Worm (Caenorhabditis elegans) whole organism, L1 larva: ENCODE results near the gene K02E7.11.
A peak's percentile ranks its signal among the peaks of the same experiment; 100 is the strongest.
"Not testable (repeated sequence)": the region's sequence is repeated elsewhere in the genome, so short reads cannot be mapped to it uniquely, and the experiment has no call there.

Source experiments
- C16A3.4 ChIP-seq: fragments of 150-350 bp; optimal IDR thresholded peaks from 2 replicates; lab custom pipeline; 2014; ENCODE audit warnings: missing biosample characterization, missing genetic modification characterization
- Y116A8C.19 ChIP-seq: sonication (generic microtip); optimal IDR thresholded peaks from 2 replicates; lab custom pipeline; 2016; ENCODE audit warnings: missing compliant biosample characterization, missing genetic modification characterization, borderline replicate concordance
- aha-1 ChIP-seq: fragments of 150-350 bp; optimal IDR thresholded peaks from 2 replicates; lab custom pipeline; 2014; ENCODE audit warnings: missing biosample characterization, missing genetic modification characterization
- blmp-1 ChIP-seq: fragments of 150-350 bp; optimal IDR thresholded peaks from 2 replicates; lab custom pipeline; 2014; ENCODE audit warnings: missing biosample characterization, missing genetic modification characterization
- ceh-63 ChIP-seq: fragments of 200-800 bp; sonication (Bioruptor generic); optimal IDR thresholded peaks from 2 replicates; lab custom pipeline; 2018; ENCODE audit warnings: mild to moderate bottlenecking, missing genetic modification characterization, missing compliant biosample characterization
- ceh-88 ChIP-seq: fragments of 200-800 bp; sonication (Bioruptor generic); IDR thresholded peaks from 2 replicates; pipeline ENCODE4 v1.3.6; 2022; ENCODE audit warnings: missing genetic modification characterization, missing compliant biosample characterization
- efl-1 ChIP-seq, 4 experiments: fragments of 150-350 bp; optimal IDR thresholded peaks in 3 of 4; peaks in 1 of 4; 1 replicate in 1 of 4; 2 replicates in 3 of 4; lab custom pipeline; 2014; ENCODE audit warnings: missing biosample characterization in 2 of 4, missing genetic modification characterization in 2 of 4, missing genetic modification reagents in 2 of 4
- efl-3 ChIP-seq: fragments of 200-800 bp; sonication (Bioruptor generic); optimal IDR thresholded peaks from 2 replicates; lab custom pipeline; 2018; ENCODE audit warnings: mild to moderate bottlenecking, missing genetic modification characterization, missing compliant biosample characterization
- egl-27 ChIP-seq, 2 experiments: fragments of 150-350 bp in 1 of 2; sonication (generic microtip); optimal IDR thresholded peaks; 3 replicates each; lab custom pipeline; 2017 to 2018; ENCODE audit warnings: missing biosample characterization in 2 of 2, missing genetic modification characterization in 2 of 2, missing genetic modification reagents in 2 of 2
- elt-2 ChIP-seq: sonication (generic microtip); optimal IDR thresholded peaks from 2 replicates; lab custom pipeline; 2016; ENCODE audit warnings: missing genetic modification characterization, mild to moderate bottlenecking, inconsistent platforms, missing compliant biosample characterization, missing genetic modification reagents
- elt-3 ChIP-seq, 6 experiments: fragments of 150-350 bp in 1 of 6; sonication (generic microtip); optimal IDR thresholded peaks; 2 replicates each; lab custom pipeline; 2017 to 2018; ENCODE audit warnings: missing biosample characterization in 6 of 6, missing genetic modification characterization in 6 of 6, inconsistent platforms in 1 of 6
- ets-5 ChIP-seq: fragments of 200-800 bp; sonication (Bioruptor generic); IDR thresholded peaks from 2 replicates; pipeline ENCODE4 v1.3.6; 2022; ENCODE audit warnings: missing genetic modification characterization, missing compliant biosample characterization
- isw-1 ChIP-seq: fragments of 200-800 bp; sonication (Bioruptor generic); IDR thresholded peaks from 2 replicates; pipeline ENCODE4 v1.3.6; 2022; ENCODE audit warnings: missing genetic modification characterization, missing compliant biosample characterization
- lin-14 ChIP-seq: fragments of 200-800 bp; sonication (Bioruptor generic); optimal IDR thresholded peaks from 2 replicates; lab custom pipeline; 2018; ENCODE audit warnings: mild to moderate bottlenecking, missing genetic modification characterization, moderate library complexity, missing compliant biosample characterization
- lin-35 ChIP-seq, 2 experiments: fragments of 150-350 bp; optimal IDR thresholded peaks; 2 replicates each; lab custom pipeline; 2014; ENCODE audit warnings: missing biosample characterization in 2 of 2, missing genetic modification characterization in 2 of 2, missing genetic modification reagents in 2 of 2
- mab-9 ChIP-seq: fragments of 200-800 bp; sonication (Bioruptor generic); IDR thresholded peaks from 2 replicates; pipeline ENCODE4 v1.3.6; 2022; ENCODE audit warnings: missing genetic modification reagents, missing genetic modification characterization, missing compliant biosample characterization
- mdl-1 ChIP-seq, 2 experiments: fragments of 150-350 bp; optimal IDR thresholded peaks; 2 replicates each; lab custom pipeline; 2014 to 2017; ENCODE audit warnings: missing biosample characterization in 2 of 2, missing genetic modification characterization in 2 of 2, inconsistent platforms in 1 of 2
- nhr-11 ChIP-seq: fragments of 150-350 bp; optimal IDR thresholded peaks from 2 replicates; lab custom pipeline; 2014; ENCODE audit warnings: missing biosample characterization, missing genetic modification characterization
- nhr-20 ChIP-seq: sonication (generic microtip); optimal IDR thresholded peaks from 2 replicates; lab custom pipeline; 2016; ENCODE audit warnings: mild to moderate bottlenecking, missing genetic modification characterization, missing compliant biosample characterization
- nhr-47 ChIP-seq: sonication (generic microtip); optimal IDR thresholded peaks from 2 replicates; lab custom pipeline; 2016; ENCODE audit warnings: mild to moderate bottlenecking, missing genetic modification characterization, moderate library complexity, missing compliant biosample characterization
- nhr-71 ChIP-seq: sonication (generic microtip); optimal IDR thresholded peaks from 2 replicates; lab custom pipeline; 2016; ENCODE audit warnings: mild to moderate bottlenecking, missing genetic modification characterization, moderate library complexity, missing compliant biosample characterization
- nhr-76 ChIP-seq: sonication (generic microtip); optimal IDR thresholded peaks from 2 replicates; lab custom pipeline; 2017; ENCODE audit warnings: missing biosample characterization, missing genetic modification characterization
- nhr-90 ChIP-seq: sonication (generic microtip); optimal IDR thresholded peaks from 2 replicates; lab custom pipeline; 2016; ENCODE audit warnings: mild to moderate bottlenecking, missing genetic modification characterization, missing compliant biosample characterization; ENCODE audit not compliant: poor library complexity
- pax-3 ChIP-seq: fragments of 200-800 bp; sonication (Bioruptor generic); optimal IDR thresholded peaks from 2 replicates; lab custom pipeline; 2018; ENCODE audit warnings: mild to moderate bottlenecking, missing genetic modification characterization, moderate library complexity, missing compliant biosample characterization
- pqm-1 ChIP-seq: sonication (generic microtip); optimal IDR thresholded peaks from 3 replicates; lab custom pipeline; 2017; ENCODE audit warnings: missing biosample characterization, missing genetic modification characterization
- snpc-4 ChIP-seq: fragments of 150-350 bp; optimal IDR thresholded peaks from 2 replicates; lab custom pipeline; 2014; ENCODE audit warnings: missing biosample characterization, missing genetic modification characterization
- unc-130 ChIP-seq: fragments of 150-350 bp; optimal IDR thresholded peaks from 2 replicates; lab custom pipeline; 2017; ENCODE audit warnings: missing biosample characterization, missing genetic modification characterization, inconsistent platforms
- unc-30 ChIP-seq: sonication (generic microtip); optimal IDR thresholded peaks from 2 replicates; lab custom pipeline; 2017; ENCODE audit warnings: missing biosample characterization, missing genetic modification characterization
- unc-62 ChIP-seq: fragments of 150-350 bp; optimal IDR thresholded peaks from 2 replicates; lab custom pipeline; 2014; ENCODE audit warnings: missing biosample characterization, missing genetic modification reagents, missing genetic modification characterization
- vab-15 ChIP-seq: sonication (generic microtip); optimal IDR thresholded peaks from 2 replicates; lab custom pipeline; 2017; ENCODE audit warnings: missing genotype, mild to moderate bottlenecking, missing genetic modification characterization, missing compliant biosample characterization
- zag-1 ChIP-seq: fragments of 150-350 bp; optimal IDR thresholded peaks from 2 replicates; lab custom pipeline; 2014; ENCODE audit warnings: missing biosample characterization, missing genetic modification characterization
- zip-4 ChIP-seq: fragments of 200-800 bp; sonication (Bioruptor generic); optimal IDR thresholded peaks from 2 replicates; lab custom pipeline; 2018; ENCODE audit warnings: mild to moderate bottlenecking, missing genetic modification characterization, moderate library complexity, missing compliant biosample characterization

Gene K02E7.11

DNA sequence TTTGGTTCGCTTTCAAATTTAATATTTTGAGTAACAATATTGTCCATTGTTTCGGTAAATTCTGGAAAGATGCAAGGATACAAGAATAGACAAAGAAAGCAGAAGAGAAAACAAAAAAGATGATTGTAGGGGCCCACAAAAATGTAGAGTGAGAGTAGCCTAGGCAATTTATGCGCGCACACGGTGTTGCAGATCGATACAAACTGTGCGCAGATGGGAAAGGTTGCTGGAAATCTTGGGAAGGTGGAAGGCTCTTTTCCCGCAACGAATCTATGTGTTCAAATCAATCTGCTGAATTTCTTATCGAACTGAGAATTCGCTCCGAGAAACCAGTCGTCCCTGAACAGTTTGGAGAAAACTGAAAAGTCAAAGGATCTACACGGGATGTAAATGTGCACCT is 14.6 kb downstream of the K02E7.11 start, which contains the start of gene btb-10:
Gene btb-10, minus strand, starts transcription at position 101 of the 400 bp plus-strand sequence.
- TF ChIP-seq ceh-88 (GFP tag; lab: Robert Waterston, UW); isw-1 (GFP tag; lab: Robert Waterston, UW); zag-1 (tag; lab: Kevin White, UChicago): not testable (repeated sequence)
- TF ChIP-seq, all 84 proteins: peak for 0; not testable (repeated sequence) for 84

DNA sequence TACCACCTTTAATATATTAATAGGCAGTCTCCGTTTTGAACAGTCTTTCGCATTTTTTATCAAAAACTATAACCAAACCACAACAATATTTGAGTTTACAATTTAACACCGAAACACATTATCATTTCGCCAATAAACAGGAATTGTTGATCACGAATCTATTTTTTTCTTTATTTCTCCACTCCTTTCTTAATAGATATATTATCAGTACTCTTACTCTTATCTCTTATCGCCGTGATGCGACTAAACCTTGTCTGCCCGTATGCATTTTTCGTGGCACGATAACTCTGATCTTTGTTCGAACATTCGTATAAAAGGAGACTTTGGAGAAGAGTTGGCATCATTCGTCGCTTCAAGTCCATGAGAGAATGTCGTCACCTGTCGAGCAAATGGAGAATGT is 18.5 kb downstream of the K02E7.11 start:
- TF ChIP-seq lin-14 (GFP tag; lab: Kevin White, UChicago): peak; percentile 46
- TF ChIP-seq unc-62 (GFP tag; lab: Kevin White, UChicago): no peak
- TF ChIP-seq nhr-90 (tag; lab: Kevin White, UChicago): peak; percentile 3
- no peak for TF ChIP-seq aha-1
- TF ChIP-seq nhr-71 (tag; lab: Kevin White, UChicago): peak; percentile 51
- TF ChIP-seq snpc-4 (tag; lab: Kevin White, UChicago): no peak
- no peak for TF ChIP-seq unc-130 (tag; lab: Kevin White, UChicago)
- no peak for TF ChIP-seq lin-35 (GFP tag; optimal IDR thresholded peaks at IDR 0.05; lab: Kevin White, UChicago)
- TF ChIP-seq nhr-20 (tag; lab: Kevin White, UChicago): peak; percentile 45
- TF ChIP-seq nhr-47 (tag; lab: Kevin White, UChicago): no peak
- no peak for TF ChIP-seq ceh-63 (GFP tag; lab: Kevin White, UChicago)
- no peak for TF ChIP-seq nhr-11 (tag; lab: Kevin White, UChicago)
- TF ChIP-seq efl-3: no peak
- no peak for TF ChIP-seq mdl-1 (tag; optimal IDR thresholded peaks at IDR 0.05; lab: Kevin White, UChicago)
- no peak for TF ChIP-seq Y116A8C.19
- TF ChIP-seq elt-3 (tag; optimal IDR thresholded peaks at IDR 0.05; lab: Kevin White, UChicago): peak in 5 of 6 experiments; percentile 9 to 71 (median 41)
- peak; percentile 2 for TF ChIP-seq pqm-1
- no peak for TF ChIP-seq vab-15 (tag; lab: Kevin White, UChicago)
- TF ChIP-seq unc-30 (tag; lab: Kevin White, UChicago): no peak
- TF ChIP-seq elt-2 (tag; lab: Kevin White, UChicago): peak; percentile 99
- no peak for TF ChIP-seq blmp-1 (tag; lab: Kevin White, UChicago)
- TF ChIP-seq nhr-76 (tag; lab: Kevin White, UChicago): no peak
- no peak for TF ChIP-seq pax-3 (tag; lab: Kevin White, UChicago)

DNA sequence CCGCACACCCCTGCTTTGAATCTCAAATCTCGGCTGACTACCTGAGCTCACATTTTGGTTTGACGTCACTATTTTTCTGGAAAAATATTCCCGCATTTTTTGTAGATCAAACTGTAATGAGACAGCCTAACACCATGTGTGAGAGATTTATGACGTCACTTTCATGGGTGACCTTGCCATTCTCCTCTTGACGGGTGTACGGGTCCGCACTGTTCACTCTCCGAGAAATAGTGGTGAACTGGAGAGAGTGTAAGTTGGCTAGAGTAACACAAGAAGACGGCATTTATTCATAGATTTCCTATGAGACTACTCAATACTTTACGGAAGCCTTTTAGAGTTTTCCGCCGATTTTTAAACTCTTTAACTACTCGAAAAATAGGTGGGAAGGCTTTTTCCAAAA is 20.6 kb downstream of the K02E7.11 start, which contains the start of gene K02E7.7:
Gene K02E7.7, plus strand, starts transcription at position 301 of the 400 bp plus-strand sequence.
- TF ChIP-seq lin-35 (GFP tag; optimal IDR thresholded peaks at IDR 0.05; lab: Kevin White, UChicago); zip-4 (GFP tag; lab: Kevin White, UChicago); egl-27 (tag; optimal IDR thresholded peaks at IDR 0.05; lab: Kevin White, UChicago): not testable (repeated sequence)

DNA sequence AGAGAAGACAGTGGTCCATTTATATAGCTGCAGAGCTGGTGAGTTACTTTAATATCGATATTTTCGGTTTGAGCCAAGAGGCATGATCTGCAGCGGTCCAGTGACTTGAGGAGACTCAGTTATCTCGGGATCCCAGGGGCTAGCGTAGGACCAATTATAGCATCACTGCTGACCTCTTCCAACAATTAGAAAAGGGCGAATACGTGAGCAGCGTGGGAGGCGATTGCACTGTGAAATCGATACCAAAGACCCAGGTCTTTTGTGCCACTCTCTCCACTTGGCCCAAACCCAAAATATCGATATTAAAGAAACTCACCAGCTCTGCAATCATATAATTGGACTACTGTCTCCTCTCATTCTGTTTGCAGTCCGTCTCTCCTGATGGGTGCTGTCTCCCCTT is 25.5 kb downstream of the K02E7.11 start, which contains the start of gene fbxb-40:
Gene fbxb-40, minus strand, starts transcription at position 101 of the 400 bp plus-strand sequence.
- TF ChIP-seq mab-9 (GFP tag; lab: Robert Waterston, UW) (no peak), isw-1 (GFP tag; lab: Robert Waterston, UW) (no peak), unc-30 (tag; lab: Kevin White, UChicago) (no peak), ets-5 (GFP tag; lab: Robert Waterston, UW) (no peak), nhr-71 (tag; lab: Kevin White, UChicago) (no peak)

DNA sequence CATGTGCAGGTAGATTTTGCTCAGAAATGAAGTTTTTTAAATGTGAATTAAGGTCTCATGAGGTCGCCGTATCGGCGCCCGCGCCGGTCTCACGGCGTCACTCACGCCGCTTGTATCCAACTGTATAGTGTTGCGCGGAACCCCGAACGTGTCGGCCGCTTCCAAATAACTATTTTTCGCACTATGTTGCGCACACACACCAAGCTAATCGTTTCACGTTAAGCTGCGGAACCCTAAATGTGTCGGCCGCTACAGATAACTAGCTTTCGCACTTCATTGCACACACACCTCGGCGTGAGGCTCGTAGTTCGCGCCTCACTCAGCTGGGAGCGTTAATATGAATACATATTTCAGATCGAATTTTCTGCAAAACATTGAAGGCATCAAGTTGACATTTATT is 28.4 kb downstream of the K02E7.11 start:
- TF ChIP-seq C16A3.4 (tag; lab: Kevin White, UChicago) (no peak), efl-1 (optimal IDR thresholded peaks at IDR 0.05; lab: Kevin White, UChicago) (no peak), efl-1 (GFP tag; optimal IDR thresholded peaks at IDR 0.05 in 1 of 2; lab: Kevin White, UChicago) (peak in 1 of 2 experiments; percentile 34)
